Worm (Caenorhabditis elegans) whole organism, L4/young adult: ENCODE data around the gene wdfy-3.

ENCODE experiments used
- W03F9.2 ChIP-seq: fragments of 150-350 bp; optimal IDR thresholded peaks from 2 replicates; lab custom pipeline; 2014; ENCODE audit warnings: missing biosample characterization, missing genetic modification characterization
- dao-5 ChIP-seq: sonication (generic microtip); optimal IDR thresholded peaks from 2 replicates; lab custom pipeline; 2016; ENCODE audit warnings: missing genotype, missing genetic modification characterization, moderate library complexity, missing compliant biosample characterization
- him-1 ChIP-seq: sonication (generic microtip); optimal IDR thresholded peaks from 2 replicates; lab custom pipeline; 2016; ENCODE audit warnings: missing genotype, missing genetic modification reagents, missing genetic modification characterization, missing compliant biosample characterization

- TF ChIP-seq him-1 (tag; lab: Kevin White, UChicago): no peak
- TF ChIP-seq dao-5: no peak
- TF ChIP-seq W03F9.2 (tag; lab: Kevin White, UChicago): no peak
Observed at ce11 chrIV:12633825-12634224, 19.4 kb upstream of the wdfy-3 start.
